Fruit fly (Drosophila melanogaster): ENCODE measurements around the gene CG31198.

Gene CG31198

DNA sequence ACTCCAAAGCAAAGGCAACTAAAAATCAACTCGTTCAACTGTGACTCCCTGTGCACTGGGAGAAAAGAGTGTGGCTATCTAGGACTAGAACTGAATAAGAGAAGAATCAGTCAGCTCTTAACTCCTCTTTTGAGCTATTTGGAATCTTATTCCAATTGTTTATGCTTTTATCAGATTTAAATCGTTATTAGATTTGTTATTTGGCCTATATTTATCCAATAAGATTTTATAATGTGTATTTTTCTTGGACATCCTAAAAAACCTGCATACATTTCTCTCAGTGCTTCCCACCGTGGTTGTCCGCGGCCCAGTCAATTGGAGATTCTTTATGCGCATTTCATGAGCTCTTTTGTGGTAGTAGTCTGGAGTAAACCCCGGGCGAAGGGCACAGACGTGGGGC is 27.3 kb downstream of the CG31198 start (continued):
- peak; percentile 82 for TF ChIP-seq CG9139 (GFP tag; optimal IDR thresholded peaks at IDR 0.05)
- TF ChIP-seq dsx (GFP tag; optimal IDR thresholded peaks at IDR 0.05; ENCODE audit: poor library complexity, severe bottlenecking): peak; percentile 92
- TF ChIP-seq ss (GFP tag; optimal IDR thresholded peaks at IDR 0.05): peak; percentile 90 to 94
- TF ChIP-seq pdm3 (GFP tag; optimal IDR thresholded peaks at IDR 0.05): peak; percentile 91
- TF ChIP-seq Sox14 (GFP tag; optimal IDR thresholded peaks at IDR 0.05): peak; percentile 94
- peak; percentile 90 for TF ChIP-seq CG8319 (GFP tag; optimal IDR thresholded peaks at IDR 0.05)
- TF ChIP-seq CG8632 (GFP tag; optimal IDR thresholded peaks at IDR 0.05): peak; percentile 89
- peak; percentile 92 for TF ChIP-seq Met (GFP tag; optimal IDR thresholded peaks at IDR 0.05)
- peak; percentile 91 for TF ChIP-seq net (GFP tag; optimal IDR thresholded peaks at IDR 0.05)
- TF ChIP-seq Sox102F (GFP tag; optimal IDR thresholded peaks at IDR 0.05): peak; percentile 93
- peak; percentile 79 for TF ChIP-seq fd85E (GFP tag; optimal IDR thresholded peaks at IDR 0.05)
- peak; percentile 91 for TF ChIP-seq achi (GFP tag; optimal IDR thresholded peaks at IDR 0.05)
- peak; percentile 93 for TF ChIP-seq CG6808 (GFP tag; optimal IDR thresholded peaks at IDR 0.05)
- TF ChIP-seq Smox (GFP tag; optimal IDR thresholded peaks at IDR 0.05): peak; percentile 91
- peak; percentile 94 for TF ChIP-seq CG3919 (GFP tag; optimal IDR thresholded peaks at IDR 0.05)
- TF ChIP-seq CG31627 (GFP tag; optimal IDR thresholded peaks at IDR 0.05): peak; percentile 93
- peak; percentile 90 for TF ChIP-seq CG1621 (tag; optimal IDR thresholded peaks at IDR 0.05)
- peak; percentile 88 for TF ChIP-seq CG7368 (GFP tag; optimal IDR thresholded peaks at IDR 0.05)
- TF ChIP-seq CG15336 (GFP tag; IDR thresholded peaks at IDR 0.05): peak; percentile 88
- TF ChIP-seq Eip93F (GFP tag; optimal IDR thresholded peaks at IDR 0.05): peak; percentile 29
- peak; percentile 90 for TF ChIP-seq CG11762 (GFP tag; optimal IDR thresholded peaks at IDR 0.05; ENCODE audit: insufficient read depth)
- peak; percentile 77 for TF ChIP-seq Gug (GFP tag; IDR thresholded peaks at IDR 0.05)
- TF ChIP-seq svp (GFP tag): peak; percentile 95
- peak; percentile 80 for TF ChIP-seq CG16779 (tag; optimal IDR thresholded peaks at IDR 0.05)
- peak; percentile 94 for TF ChIP-seq CG10631 (GFP tag; optimal IDR thresholded peaks at IDR 0.05)
- TF ChIP-seq salr (GFP tag; optimal IDR thresholded peaks at IDR 0.05): peak; percentile 74 to 85
- peak; percentile 85 for TF ChIP-seq Hr4 (GFP tag; optimal IDR thresholded peaks at IDR 0.05)
- TF ChIP-seq Hr38 (GFP tag; optimal IDR thresholded peaks at IDR 0.05): no peak
- no peak for TF ChIP-seq fkh (GFP tag; optimal IDR thresholded peaks at IDR 0.05)
- TF ChIP-seq CG3032 (tag; optimal IDR thresholded peaks at IDR 0.05): peak; percentile 95
- TF ChIP-seq Eip75B (GFP tag; optimal IDR thresholded peaks at IDR 0.05): peak; percentile 93
- peak; percentile 92 for TF ChIP-seq CG6792 (GFP tag; optimal IDR thresholded peaks at IDR 0.05)
- peak; percentile 88 for TF ChIP-seq Sox15 (GFP tag; optimal IDR thresholded peaks at IDR 0.05)
- TF ChIP-seq topi (GFP tag; optimal IDR thresholded peaks at IDR 0.05): peak; percentile 93
- TF ChIP-seq cyc (GFP tag; optimal IDR thresholded peaks at IDR 0.05): peak; percentile 92
- peak; percentile 38 for TF ChIP-seq dac (GFP tag; optimal IDR thresholded peaks at IDR 0.05)
- peak; percentile 77 for TF ChIP-seq Lpt (GFP tag; optimal IDR thresholded peaks at IDR 0.05)
- peak; percentile 88 for TF ChIP-seq CG32006 (GFP tag; optimal IDR thresholded peaks at IDR 0.05)
- peak; percentile 64 for TF ChIP-seq Blimp-1 (GFP tag; optimal IDR thresholded peaks at IDR 0.05)

DNA sequence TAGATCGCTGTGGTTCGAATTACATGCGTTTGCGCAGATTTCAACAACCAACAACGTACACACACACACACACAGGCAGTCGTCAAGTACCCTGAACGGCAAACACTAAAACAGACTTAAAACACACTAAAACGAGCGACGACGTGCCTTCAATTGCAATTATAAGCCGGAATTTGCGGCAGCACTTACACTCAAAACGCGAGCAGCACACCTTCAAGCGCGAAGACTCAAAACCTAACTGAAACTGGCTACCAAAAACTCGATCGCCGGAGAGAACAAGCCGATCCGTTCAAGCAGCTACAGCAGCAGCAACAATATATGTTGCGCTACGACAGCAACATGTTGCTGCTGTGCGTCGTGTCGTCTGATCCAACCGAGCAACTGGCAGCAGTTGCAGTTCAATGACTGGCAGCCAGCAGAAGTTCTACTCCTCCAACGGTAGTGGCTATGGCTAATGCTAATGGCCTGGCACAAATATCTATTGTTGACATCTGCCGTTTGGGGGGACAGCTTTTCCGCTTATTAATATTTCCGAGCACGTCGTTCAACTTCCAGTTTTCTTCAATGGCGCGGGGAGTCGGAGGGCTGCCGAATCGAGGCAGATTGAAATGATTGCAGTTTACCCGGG is 28.3 kb downstream of the CG31198 start, which contains the start of gene tsl:
Gene tsl (minus strand): TSS at position 242 of the 628 bp plus-strand sequence.
- TF ChIP-seq CG6808 (GFP tag; optimal IDR thresholded peaks at IDR 0.05) (no peak), spab (GFP tag; optimal IDR thresholded peaks at IDR 0.05) (no peak), Eip93F (GFP tag; optimal IDR thresholded peaks at IDR 0.05) (no peak), svp (GFP tag) (peak; percentile 85), eg (GFP tag; IDR thresholded peaks at IDR 0.05) (no peak), ss (GFP tag; optimal IDR thresholded peaks at IDR 0.05) (peak in 1 of 2 experiments; percentile 4), CG6276 (GFP tag; optimal IDR thresholded peaks at IDR 0.05) (peak; percentile 49), Eip78C (GFP tag) (peak; percentile 48), CG3919 (GFP tag; optimal IDR thresholded peaks at IDR 0.05) (peak; percentile 8), CG8632 (GFP tag; optimal IDR thresholded peaks at IDR 0.05) (no peak), OdsH (GFP tag; optimal IDR thresholded peaks at IDR 0.05) (no peak), fd59A (GFP tag; optimal IDR thresholded peaks at IDR 0.05) (no peak), CG1621 (tag; optimal IDR thresholded peaks at IDR 0.05) (no peak), CG15336 (GFP tag; IDR thresholded peaks at IDR 0.05) (no peak), dsx (GFP tag; optimal IDR thresholded peaks at IDR 0.05; ENCODE audit: poor library complexity, severe bottlenecking) (peak; percentile 45), CG32006 (GFP tag; optimal IDR thresholded peaks at IDR 0.05) (no peak), vri (GFP tag; optimal IDR thresholded peaks at IDR 0.05) (no peak)

Data from whole organism, prepupa.